Fruit fly (Drosophila melanogaster) whole organism: ENCODE results near the gene CG13784.

ENCODE experiments used
- CG8478 ChIP-seq: fragments of >200 bp; optimal IDR thresholded peaks from 2 replicates; lab custom pipeline; 2018; ENCODE audit warnings: inconsistent platforms
- Dll ChIP-seq: fragments of >200 bp; optimal IDR thresholded peaks from 2 replicates; lab custom pipeline; 2017
- EcR ChIP-seq, 2 experiments: fragments of >200 bp; optimal IDR thresholded peaks; 2 replicates each; lab custom pipeline; 2017; ENCODE audit warnings: missing biosample characterization in 2 of 2, missing genetic modification characterization in 2 of 2, missing genetic modification reagents in 2 of 2
- pan ChIP-seq: fragments of >200 bp; optimal IDR thresholded peaks from 2 replicates; lab custom pipeline; 2017
- psq ChIP-seq: fragments of >200 bp; optimal IDR thresholded peaks from 2 replicates; lab custom pipeline; 2017
- usp ChIP-seq: fragments of >200 bp; optimal IDR thresholded peaks from 2 replicates; lab custom pipeline; 2017; ENCODE audit warnings: missing biosample characterization, missing genetic modification characterization, mixed read lengths

The CG13784 gene

DNA sequence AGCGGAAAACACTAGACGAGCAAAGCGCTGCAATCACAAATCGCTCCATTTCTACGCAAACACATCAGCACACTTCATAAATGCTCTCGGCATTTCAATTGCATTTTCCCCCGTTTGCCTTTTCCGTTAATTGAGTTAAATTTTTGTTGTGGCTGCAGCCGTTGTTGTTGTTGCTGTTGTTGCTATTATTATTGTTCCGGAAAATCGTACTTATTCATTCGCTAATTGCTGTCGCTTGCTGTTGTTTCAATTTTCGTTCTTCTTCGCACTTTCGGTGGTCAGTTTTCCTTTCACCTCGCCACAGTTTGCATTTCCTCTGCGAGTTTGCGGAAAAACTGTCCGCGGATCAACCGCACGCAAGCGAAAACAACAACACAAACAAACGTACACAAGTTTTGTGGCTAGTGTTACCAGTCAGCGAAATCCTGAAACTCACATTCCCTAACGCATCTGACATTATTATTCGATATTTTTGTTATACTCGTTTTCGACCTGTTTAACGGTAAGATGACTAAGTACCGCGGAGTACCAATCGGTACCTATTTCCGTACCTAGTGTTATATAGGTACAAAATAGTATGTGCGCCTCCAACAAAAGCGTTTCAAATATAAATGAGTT, at the start of gene CG13784:
TSS of gene CG13784 (minus strand) at position 384 of the 618 bp plus-strand sequence.
- TF ChIP-seq EcR (GFP tag; optimal IDR thresholded peaks at IDR 0.05; lab: Kevin White, UChicago) = no peak
- no peak for TF ChIP-seq psq (lab: Kevin White, UChicago)
- TF ChIP-seq CG8478 = no peak
- TF ChIP-seq pan (lab: Kevin White, UChicago) = no peak
- TF ChIP-seq Dll (lab: Kevin White, UChicago) = no peak
- TF ChIP-seq usp (GFP tag; lab: Kevin White, UChicago) = no peak

DNA sequence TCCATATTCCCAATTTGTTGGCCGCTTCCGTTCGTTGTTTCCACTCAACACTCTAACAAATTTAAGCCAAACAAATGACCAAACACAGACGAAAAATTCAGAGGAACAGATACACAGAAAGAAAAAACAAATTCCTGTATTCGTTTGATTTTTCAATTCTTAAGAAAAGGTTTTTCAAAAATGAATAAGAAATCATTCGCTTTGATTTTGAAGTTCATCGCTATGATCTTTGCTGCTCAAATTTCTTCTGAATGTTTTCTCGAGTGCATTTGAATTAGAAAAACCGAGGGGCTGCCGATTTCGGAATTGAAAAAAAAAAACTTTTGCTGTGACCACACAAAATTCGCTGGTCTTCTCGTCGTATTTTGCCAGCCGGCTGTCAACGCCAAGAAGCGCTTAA, 46.1 kb upstream of the CG13784 start:
- no peak for TF ChIP-seq Dll (lab: Kevin White, UChicago)
- no peak for TF ChIP-seq EcR (GFP tag; optimal IDR thresholded peaks at IDR 0.05; lab: Kevin White, UChicago)
- no peak for TF ChIP-seq usp (GFP tag; lab: Kevin White, UChicago)
- no peak for TF ChIP-seq CG8478
- TF ChIP-seq psq (lab: Kevin White, UChicago) = no peak
- no peak for TF ChIP-seq pan (lab: Kevin White, UChicago)

DNA sequence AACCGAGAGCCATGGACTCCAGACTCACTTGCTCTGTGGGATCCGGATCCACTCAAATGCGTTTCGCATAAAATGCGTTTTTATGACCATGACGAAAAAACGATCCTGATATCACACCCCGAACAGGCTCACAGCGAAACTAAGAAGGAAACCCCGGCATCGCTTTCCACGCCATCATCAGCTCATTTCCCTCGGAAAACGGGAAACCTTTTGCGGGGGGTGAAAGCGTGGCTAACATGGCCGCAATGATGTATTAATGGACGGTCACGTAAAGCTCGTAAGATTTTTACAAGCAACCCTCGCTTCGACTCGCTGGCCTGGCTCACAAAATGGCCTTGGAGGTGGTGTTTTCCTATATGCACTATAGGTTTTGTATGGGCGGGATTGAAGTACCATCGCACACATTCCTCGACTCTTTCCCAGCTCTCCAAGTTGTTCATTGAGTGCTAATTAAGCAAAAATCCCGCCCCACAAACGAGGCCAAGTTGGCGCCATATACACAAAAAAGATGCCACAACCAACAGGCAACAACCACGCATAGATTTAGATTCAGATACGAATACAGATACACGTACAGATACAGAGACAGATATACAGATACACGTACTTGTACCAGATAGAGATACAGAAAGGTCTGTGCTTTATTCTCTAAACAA, 45.2 kb upstream of the CG13784 start:
- TF ChIP-seq pan (lab: Kevin White, UChicago) = no peak
- TF ChIP-seq usp (GFP tag; lab: Kevin White, UChicago) = no peak
- no peak for TF ChIP-seq psq (lab: Kevin White, UChicago)
- no peak for TF ChIP-seq CG8478
- TF ChIP-seq Dll (lab: Kevin White, UChicago) = no peak

DNA sequence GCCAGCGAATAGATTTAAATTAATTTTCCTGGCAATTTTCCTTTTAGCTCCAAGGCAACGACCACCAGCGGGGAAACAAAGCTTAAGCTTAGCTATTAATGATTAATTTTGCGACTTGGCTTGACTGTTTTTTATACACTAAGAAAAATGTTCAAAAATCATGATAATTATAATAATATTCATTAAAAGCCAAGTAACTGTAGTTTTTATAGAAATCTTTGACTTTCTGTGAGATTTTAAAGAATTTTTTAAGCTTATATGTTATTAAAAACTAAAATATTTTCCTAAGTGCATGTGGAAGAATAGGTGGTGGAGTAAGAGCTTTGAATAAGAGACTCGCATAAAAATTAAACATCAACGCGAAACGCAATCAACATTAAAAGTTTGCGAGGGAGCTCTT, 44.6 kb upstream of the CG13784 start:
- TF ChIP-seq pan (lab: Kevin White, UChicago) (no peak), psq (lab: Kevin White, UChicago) (no peak), Dll (lab: Kevin White, UChicago) (no peak)

DNA sequence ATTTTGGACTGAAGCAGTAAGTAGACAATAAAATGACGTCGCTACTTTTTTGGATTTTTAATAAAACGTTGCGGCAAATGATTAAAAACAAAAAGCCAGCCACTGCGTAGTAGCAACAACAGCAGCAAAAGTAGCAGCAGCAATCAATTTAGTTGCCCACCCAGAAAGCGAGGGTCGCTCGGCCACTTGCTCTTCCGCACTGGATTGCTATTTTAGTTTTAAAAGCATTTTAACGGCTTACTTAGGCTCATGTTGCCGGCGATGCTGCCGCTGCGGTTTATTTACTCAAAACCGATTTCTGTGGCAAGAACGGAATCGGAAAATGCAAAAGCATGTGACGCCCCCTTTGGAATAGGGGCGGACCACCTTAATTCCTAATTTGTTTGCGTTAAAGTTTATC, 42.7 kb upstream of the CG13784 start:
- TF ChIP-seq psq (lab: Kevin White, UChicago) (no peak), Dll (lab: Kevin White, UChicago) (no peak), CG8478 (no peak), usp (GFP tag; lab: Kevin White, UChicago) (no peak)

DNA sequence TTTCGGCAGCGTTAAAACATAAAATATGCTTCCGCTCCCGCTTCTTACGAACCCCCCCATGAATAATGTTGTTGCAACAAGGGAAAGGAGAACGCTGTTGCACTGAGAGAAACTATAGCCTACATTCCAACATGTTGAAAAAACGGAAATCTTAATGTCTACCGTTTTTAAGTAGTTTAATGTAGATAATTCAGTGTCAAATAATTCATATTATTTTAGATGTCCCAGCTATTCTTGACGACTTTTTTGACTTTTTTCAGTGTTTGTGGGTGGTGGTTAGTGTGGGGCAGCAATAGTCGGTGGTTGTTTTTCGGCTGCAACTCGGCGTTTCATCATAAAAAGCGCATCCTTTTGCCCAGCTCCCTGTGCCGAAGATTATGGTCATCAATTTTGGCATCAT, 42.2 kb upstream of the CG13784 start:
- TF ChIP-seq psq (lab: Kevin White, UChicago) (no peak), Dll (lab: Kevin White, UChicago) (no peak), CG8478 (no peak), EcR (GFP tag; optimal IDR thresholded peaks at IDR 0.05; lab: Kevin White, UChicago) (no peak), pan (lab: Kevin White, UChicago) (no peak), usp (GFP tag; lab: Kevin White, UChicago) (no peak)

DNA sequence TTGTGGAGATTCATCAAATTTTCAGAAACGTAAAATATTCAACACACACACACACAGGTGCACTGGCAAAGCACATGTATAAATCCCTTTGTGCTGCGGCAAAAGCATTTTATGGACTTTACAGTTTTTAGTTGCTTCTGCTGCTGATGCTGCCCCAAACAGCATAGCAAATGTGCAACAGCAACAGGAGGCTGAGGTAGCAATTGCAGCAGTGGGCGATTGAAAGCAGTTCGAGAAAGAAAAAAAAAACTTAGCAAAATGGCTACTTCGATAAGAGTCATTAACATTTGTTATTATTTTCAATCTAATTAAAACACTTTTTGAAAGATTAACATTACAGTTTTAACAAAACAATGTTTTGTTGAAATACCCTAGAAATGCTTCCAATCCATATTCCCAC, 40.4 kb upstream of the CG13784 start:
- no peak for TF ChIP-seq CG8478
- TF ChIP-seq EcR (GFP tag; optimal IDR thresholded peaks at IDR 0.05; lab: Kevin White, UChicago) = no peak
- no peak for TF ChIP-seq Dll (lab: Kevin White, UChicago)
- TF ChIP-seq psq (lab: Kevin White, UChicago) = no peak
- no peak for TF ChIP-seq usp (GFP tag; lab: Kevin White, UChicago)
- TF ChIP-seq pan (lab: Kevin White, UChicago) = no peak

DNA sequence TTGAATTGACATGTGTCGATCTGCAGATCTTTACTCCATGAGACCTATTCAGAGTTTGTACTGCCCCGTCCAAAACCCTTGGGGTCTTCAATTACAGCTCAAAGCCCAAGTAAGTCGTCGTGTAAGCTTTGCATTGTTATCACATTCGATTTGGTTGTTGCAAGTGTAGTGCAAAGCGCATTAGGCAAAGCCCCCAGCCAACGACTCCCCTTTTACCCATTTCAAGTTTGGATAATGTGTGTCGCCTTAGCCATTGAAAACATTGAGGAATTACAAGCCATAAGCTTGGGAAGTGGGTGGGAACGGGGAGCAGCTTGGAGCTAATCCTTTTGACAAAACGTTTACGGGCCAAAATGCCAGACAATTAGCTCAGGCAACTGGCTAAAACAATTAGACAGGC, 39.7 kb upstream of the CG13784 start:
- no peak for TF ChIP-seq psq (lab: Kevin White, UChicago)
- no peak for TF ChIP-seq EcR (GFP tag; optimal IDR thresholded peaks at IDR 0.05; lab: Kevin White, UChicago)
- TF ChIP-seq pan (lab: Kevin White, UChicago) = no peak
- TF ChIP-seq CG8478 = no peak
- no peak for TF ChIP-seq Dll (lab: Kevin White, UChicago)
- no peak for TF ChIP-seq usp (GFP tag; lab: Kevin White, UChicago)

DNA sequence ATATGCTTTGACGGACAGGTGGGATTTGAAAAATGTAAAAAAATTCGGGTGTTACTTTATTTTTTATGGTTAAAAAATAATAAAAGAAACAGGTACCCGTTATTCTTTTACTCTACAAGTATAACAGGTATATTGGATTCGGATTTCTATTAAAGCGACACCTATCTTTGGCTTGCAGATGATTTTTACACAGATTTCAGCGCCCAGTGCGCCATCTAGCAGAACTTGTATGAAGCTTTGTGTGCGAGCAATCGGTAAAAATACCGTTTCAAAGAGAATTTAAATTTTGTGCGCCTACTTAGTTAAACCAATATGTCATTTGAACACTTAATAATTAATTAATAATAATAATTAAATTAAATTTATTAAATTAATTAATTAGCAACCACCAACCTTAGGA, 38.3 kb upstream of the CG13784 start:
- no peak for TF ChIP-seq Dll (lab: Kevin White, UChicago)

DNA sequence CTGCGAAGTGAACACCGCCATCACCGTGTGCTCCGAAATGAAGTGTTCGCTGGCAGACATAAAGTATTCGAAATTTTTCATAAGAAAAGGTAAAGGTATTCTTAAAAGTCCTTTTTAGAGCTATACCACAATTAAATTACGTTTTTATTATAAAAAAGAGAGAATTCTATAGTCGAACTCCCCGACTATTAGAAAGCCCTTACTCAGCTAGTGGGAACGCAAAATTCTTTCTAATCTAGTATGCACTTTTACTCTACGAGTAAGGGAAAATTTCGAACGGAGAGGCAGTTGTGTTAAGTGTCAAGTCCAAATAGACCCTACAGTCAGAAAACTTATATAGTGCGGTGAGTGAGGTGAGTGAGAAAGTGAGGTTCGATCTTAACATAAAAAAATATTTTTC, 37.4 kb upstream of the CG13784 start, which contains the start of gene CG31909:
TSS of gene CG31909 (plus strand) at position 301 of the 400 bp plus-strand sequence.
- TF ChIP-seq psq (lab: Kevin White, UChicago) (no peak), Dll (lab: Kevin White, UChicago) (no peak), CG8478 (no peak), EcR (GFP tag; optimal IDR thresholded peaks at IDR 0.05; lab: Kevin White, UChicago) (no peak), usp (GFP tag; lab: Kevin White, UChicago) (no peak), pan (lab: Kevin White, UChicago) (no peak)

DNA sequence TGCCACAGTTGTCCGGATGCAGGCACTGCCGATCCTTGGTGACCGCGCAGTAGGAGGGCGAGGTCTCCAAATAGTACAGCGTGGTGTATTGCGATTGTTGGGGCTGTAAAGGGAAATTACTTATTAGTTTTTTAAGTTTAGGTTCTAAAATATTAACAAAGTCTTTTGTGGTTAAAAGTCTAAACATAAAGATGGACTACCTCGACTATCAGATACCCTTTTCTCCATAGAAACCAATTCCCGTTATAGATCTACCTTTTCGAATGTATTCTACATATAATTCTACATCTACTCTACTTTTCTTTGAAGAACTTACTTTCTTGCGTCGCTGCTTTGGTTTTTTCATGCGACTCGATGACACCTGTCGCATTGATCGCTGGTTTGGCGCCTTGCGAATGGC, 36.3 kb upstream of the CG13784 start:
- TF ChIP-seq CG8478 (no peak), usp (GFP tag; lab: Kevin White, UChicago) (no peak), pan (lab: Kevin White, UChicago) (no peak), Dll (lab: Kevin White, UChicago) (no peak), psq (lab: Kevin White, UChicago) (no peak), EcR (GFP tag; optimal IDR thresholded peaks at IDR 0.05; lab: Kevin White, UChicago) (no peak)

DNA sequence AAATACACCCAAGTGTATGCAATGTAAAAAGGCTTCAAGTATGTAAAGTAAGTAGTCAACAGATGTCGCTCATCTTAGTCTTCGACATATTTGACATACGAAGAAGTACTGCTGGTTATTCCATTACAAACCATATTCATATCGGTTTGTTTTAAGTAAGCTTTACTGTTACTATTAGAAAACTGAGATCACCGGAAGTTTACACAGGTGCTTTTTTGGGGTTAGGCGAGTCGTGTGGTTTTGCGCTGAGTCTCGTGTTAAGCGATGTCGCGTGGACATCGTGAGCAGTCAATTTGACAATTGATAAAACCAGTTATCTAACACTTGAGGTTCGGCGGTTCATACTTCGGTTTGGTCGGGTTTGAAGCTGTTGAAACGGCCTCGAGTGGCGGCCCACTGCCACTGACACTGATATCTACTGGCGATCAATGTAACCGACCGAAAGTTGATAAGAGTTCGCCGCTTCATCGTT, 34.9 kb upstream of the CG13784 start:
- TF ChIP-seq pan (lab: Kevin White, UChicago) (no peak), EcR (GFP tag; optimal IDR thresholded peaks at IDR 0.05; lab: Kevin White, UChicago) (no peak), psq (lab: Kevin White, UChicago) (no peak), usp (GFP tag; lab: Kevin White, UChicago) (no peak), Dll (lab: Kevin White, UChicago) (no peak), CG8478 (no peak)
